Worm (Caenorhabditis elegans) whole organism, young adult: ENCODE data around the gene clec-85.

Experiments used
- F37B4.10 ChIP-seq: fragments of 200-800 bp; sonication (Bioruptor generic); IDR thresholded peaks from 2 replicates; pipeline ENCODE4 v1.3.6; 2022; ENCODE audit warnings: missing genetic modification characterization, missing compliant biosample characterization
- ama-1 ChIP-seq, 3 experiments: fragments of 150-350 bp in 1 of 3; sonication (generic microtip) in 2 of 3; optimal IDR thresholded peaks; 2 replicates each; lab custom pipeline; 2014 to 2018; ENCODE audit warnings: missing biosample characterization in 2 of 3, missing genetic modification characterization in 2 of 3, missing genetic modification reagents in 2 of 3
- chd-7 ChIP-seq: sonication (generic microtip); optimal IDR thresholded peaks from 2 replicates; lab custom pipeline; 2016; ENCODE audit warnings: mild to moderate bottlenecking, missing genetic modification characterization, moderate library complexity, missing compliant biosample characterization
- dpl-1 ChIP-seq: fragments of 150-350 bp; optimal IDR thresholded peaks from 2 replicates; lab custom pipeline; 2014; ENCODE audit warnings: missing biosample characterization, missing genetic modification reagents, missing genetic modification characterization
- efl-1 ChIP-seq: fragments of 150-350 bp; optimal IDR thresholded peaks from 2 replicates; lab custom pipeline; 2014; ENCODE audit warnings: missing biosample characterization, missing genetic modification reagents, missing genetic modification characterization
- ekl-4 ChIP-seq: fragments of 200-800 bp; sonication (Bioruptor generic); IDR thresholded peaks from 2 replicates; pipeline ENCODE4 v1.3.6; 2022; ENCODE audit warnings: missing genetic modification reagents, missing genetic modification characterization, missing compliant biosample characterization
- lir-1 ChIP-seq: fragments of 200-800 bp; sonication (Bioruptor generic); conservative IDR thresholded peaks from 2 replicates; pipeline ENCODE4 v1.3.6; 2022; ENCODE audit warnings: missing genetic modification reagents, missing genetic modification characterization, missing compliant biosample characterization
- mel-28 ChIP-seq: sonication (generic microtip); optimal IDR thresholded peaks from 2 replicates; lab custom pipeline; 2016; ENCODE audit warnings: borderline replicate concordance, mild to moderate bottlenecking, missing genetic modification characterization, missing compliant biosample characterization
- nhr-90 ChIP-seq: sonication (generic microtip); optimal IDR thresholded peaks from 2 replicates; lab custom pipeline; 2016; ENCODE audit warnings: missing genotype, mild to moderate bottlenecking, missing genetic modification characterization, missing compliant biosample characterization
- pha-4 ChIP-seq: fragments of 150-350 bp; sonication (generic microtip); optimal IDR thresholded peaks from 2 replicates; lab custom pipeline; 2014; ENCODE audit warnings: missing biosample characterization, missing genetic modification reagents, missing genetic modification characterization
- repo-1 ChIP-seq: sonication (generic microtip); optimal IDR thresholded peaks from 2 replicates; lab custom pipeline; 2017; ENCODE audit warnings: mild to moderate bottlenecking, missing genetic modification characterization, missing compliant biosample characterization
- unc-62 ChIP-seq: fragments of 150-350 bp; optimal IDR thresholded peaks from 2 replicates; lab custom pipeline; 2014; ENCODE audit warnings: missing biosample characterization, missing genetic modification reagents, missing genetic modification characterization
- ztf-18 ChIP-seq: sonication (generic microtip); optimal IDR thresholded peaks from 2 replicates; lab custom pipeline; 2016; ENCODE audit warnings: missing genotype, mild to moderate bottlenecking, missing genetic modification characterization, missing compliant biosample characterization

- TF ChIP-seq nhr-90 (tag; lab: Kevin White, UChicago) (no peak), F37B4.10 (GFP tag; lab: Robert Waterston, UW) (no peak), ekl-4 (GFP tag; lab: Robert Waterston, UW) (no peak), ztf-18 (no peak), pha-4 (no peak), mel-28 (tag; lab: Kevin White, UChicago) (no peak), lir-1 (GFP tag; lab: Robert Waterston, UW) (no peak), repo-1 (tag; lab: Kevin White, UChicago) (no peak), unc-62 (no peak), efl-1 (GFP tag; lab: Kevin White, UChicago) (no peak), dpl-1 (GFP tag; lab: Kevin White, UChicago) (no peak), chd-7 (tag; lab: Kevin White, UChicago) (no peak), ama-1 (optimal IDR thresholded peaks at IDR 0.05; lab: Kevin White, UChicago) (no peak), ama-1 (GFP tag; optimal IDR thresholded peaks at IDR 0.05; lab: Kevin White, UChicago) (no peak)
These were observed 4.4 kb upstream of the clec-85 start, which contains the start of gene Y54G2A.40 for ce11 chrIV:2846264-2846663.
